Fruit fly (Drosophila melanogaster) whole organism, pupa: ENCODE measurements around the gene stck.

ENCODE experiments used
- CG4496 ChIP-seq: fragments of 200-800 bp; sonication (Bioruptor generic); IDR thresholded peaks from 3 replicates; pipeline ENCODE4 v1.3.6; 2022; ENCODE audit warnings: missing biosample characterization, missing genetic modification characterization
- D1 ChIP-seq: fragments of 200-800 bp; sonication (Bioruptor generic); optimal IDR thresholded peaks from 2 replicates; lab custom pipeline; 2018; ENCODE audit warnings: missing biosample characterization, mild to moderate bottlenecking, missing genetic modification characterization, moderate library complexity
- Ets98B ChIP-seq: fragments of 200-800 bp; sonication (Bioruptor generic); IDR thresholded peaks from 2 replicates; pipeline ENCODE4 v1.3.6; 2022; ENCODE audit warnings: missing biosample characterization, missing genetic modification characterization

DNA sequence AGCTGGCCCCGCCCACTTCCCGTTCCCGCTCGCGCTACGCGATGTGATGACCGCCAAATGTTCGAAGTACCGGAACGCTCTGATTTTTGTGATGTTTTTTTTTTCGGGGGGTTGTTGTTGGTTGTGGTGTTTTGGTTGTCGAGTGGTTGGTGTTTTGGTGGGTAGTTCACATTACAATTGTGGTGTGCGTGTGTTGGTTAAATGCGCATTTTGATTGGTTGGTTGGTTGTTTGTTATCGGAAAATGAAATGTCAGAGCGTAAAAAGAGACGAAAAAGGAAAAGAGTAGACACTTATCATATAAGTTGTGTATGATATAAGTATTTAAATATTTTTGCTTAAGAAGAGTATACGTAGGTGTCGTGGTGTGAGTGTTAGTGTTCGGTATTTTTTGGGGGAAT lies 11.8 kb downstream of the stck start:
- TF ChIP-seq CG4496 (GFP tag; lab: Robert Waterston, UW), result no peak
- no peak for TF ChIP-seq D1 (tag; lab: Kevin White, UChicago)
- no peak for TF ChIP-seq Ets98B (GFP tag; lab: Robert Waterston, UW)
